Fruit fly (Drosophila melanogaster) whole organism, prepupa: ENCODE measurements around the gene Sap30.

Source experiments
- Blimp-1 ChIP-seq: fragments of 200-800 bp; sonication (Bioruptor generic); optimal IDR thresholded peaks from 3 replicates; lab custom pipeline; 2017; ENCODE audit warnings: missing biosample characterization, missing genetic modification characterization, mild to moderate bottlenecking, moderate library complexity, missing genetic modification reagents
- CG11902 ChIP-seq: fragments of 200-800 bp; sonication (Bioruptor generic); optimal IDR thresholded peaks from 3 replicates; lab custom pipeline; 2016; ENCODE audit warnings: missing biosample characterization, missing genetic modification characterization
- CG6163 ChIP-seq: fragments of 200-800 bp; sonication (Bioruptor generic); IDR thresholded peaks from 3 replicates; pipeline ENCODE4 v1.3.6; 2022; ENCODE audit warnings: missing biosample characterization, missing genetic modification characterization
- CG8119 ChIP-seq: fragments of 200-800 bp; sonication (Bioruptor generic); IDR thresholded peaks from 3 replicates; pipeline ENCODE4 v1.3.6; 2022; ENCODE audit warnings: missing biosample characterization, missing genetic modification characterization
- CG8319 ChIP-seq: fragments of 200-800 bp; sonication (Bioruptor generic); optimal IDR thresholded peaks from 3 replicates; lab custom pipeline; 2016; ENCODE audit warnings: missing biosample characterization, missing genetic modification characterization
- CG8632 ChIP-seq: fragments of 200-800 bp; sonication (Bioruptor generic); optimal IDR thresholded peaks from 3 replicates; lab custom pipeline; 2016; ENCODE audit warnings: missing biosample characterization, missing genetic modification characterization
- Lpt ChIP-seq: fragments of 200-800 bp; sonication (Bioruptor generic); optimal IDR thresholded peaks from 3 replicates; lab custom pipeline; 2016; ENCODE audit warnings: missing biosample characterization, missing genetic modification characterization
- OdsH ChIP-seq: fragments of 200-800 bp; sonication (Bioruptor generic); optimal IDR thresholded peaks from 3 replicates; lab custom pipeline; 2016; ENCODE audit warnings: missing biosample characterization, missing genetic modification characterization
- Sox102F ChIP-seq: fragments of 200-800 bp; sonication (Bioruptor generic); optimal IDR thresholded peaks from 2 replicates; lab custom pipeline; 2016; ENCODE audit warnings: missing biosample characterization, mild to moderate bottlenecking, missing genetic modification characterization
- lz ChIP-seq: fragments of 200-800 bp; sonication (Bioruptor generic); optimal IDR thresholded peaks from 3 replicates; lab custom pipeline; 2016; ENCODE audit warnings: missing biosample characterization, missing genetic modification characterization

DNA sequence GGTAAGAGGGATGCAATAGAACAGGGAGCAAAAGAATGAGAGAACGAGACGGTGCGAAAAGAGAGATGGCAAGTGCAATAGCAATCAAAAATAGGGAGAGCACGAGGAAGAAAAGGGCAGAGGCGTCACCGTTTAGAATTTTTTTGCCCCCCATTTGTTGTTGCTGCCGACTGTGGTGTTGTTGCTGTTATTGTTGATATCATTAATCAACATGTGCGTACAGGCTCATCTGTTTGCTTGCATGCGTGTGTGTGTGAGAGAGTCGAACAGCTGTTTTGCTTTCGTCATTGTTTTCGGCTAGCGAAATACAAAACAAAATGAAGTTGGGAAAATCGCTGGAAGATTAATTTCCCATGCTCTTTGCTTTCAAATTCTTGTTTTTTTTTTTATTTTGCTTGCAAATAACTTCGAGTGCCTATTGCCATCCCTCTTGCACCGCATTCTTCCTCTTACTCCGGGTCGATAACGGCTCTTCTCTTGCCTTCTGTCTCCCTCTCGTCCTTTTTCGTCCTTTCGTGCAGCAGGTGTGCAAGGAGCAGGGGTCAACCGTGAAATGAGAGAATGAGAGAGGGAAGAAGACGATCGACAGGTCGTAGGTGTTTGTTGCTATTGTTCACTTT, 6.2 kb downstream of the Sap30 start:
- no peak for TF ChIP-seq CG8632 (GFP tag; lab: Kevin White, UChicago)
- TF ChIP-seq CG8119 (GFP tag; lab: Robert Waterston, UW) = no peak
- TF ChIP-seq Lpt (GFP tag; lab: Kevin White, UChicago) = no peak
- TF ChIP-seq Blimp-1 = no peak
- TF ChIP-seq CG6163 = 0 out of 3 replicates have a peak, but pooled peaks have one; percentile 7
- TF ChIP-seq lz = no peak
- no peak for TF ChIP-seq CG8319 (GFP tag; lab: Kevin White, UChicago)
- TF ChIP-seq OdsH = no peak
- TF ChIP-seq CG11902 (GFP tag; lab: Kevin White, UChicago) = no peak
- TF ChIP-seq Sox102F = no peak
